Fruit fly (Drosophila melanogaster): ENCODE data around the gene Psf3.
A peak's percentile ranks its signal among the peaks of the same experiment; 100 is the strongest.

Gene Psf3

DNA sequence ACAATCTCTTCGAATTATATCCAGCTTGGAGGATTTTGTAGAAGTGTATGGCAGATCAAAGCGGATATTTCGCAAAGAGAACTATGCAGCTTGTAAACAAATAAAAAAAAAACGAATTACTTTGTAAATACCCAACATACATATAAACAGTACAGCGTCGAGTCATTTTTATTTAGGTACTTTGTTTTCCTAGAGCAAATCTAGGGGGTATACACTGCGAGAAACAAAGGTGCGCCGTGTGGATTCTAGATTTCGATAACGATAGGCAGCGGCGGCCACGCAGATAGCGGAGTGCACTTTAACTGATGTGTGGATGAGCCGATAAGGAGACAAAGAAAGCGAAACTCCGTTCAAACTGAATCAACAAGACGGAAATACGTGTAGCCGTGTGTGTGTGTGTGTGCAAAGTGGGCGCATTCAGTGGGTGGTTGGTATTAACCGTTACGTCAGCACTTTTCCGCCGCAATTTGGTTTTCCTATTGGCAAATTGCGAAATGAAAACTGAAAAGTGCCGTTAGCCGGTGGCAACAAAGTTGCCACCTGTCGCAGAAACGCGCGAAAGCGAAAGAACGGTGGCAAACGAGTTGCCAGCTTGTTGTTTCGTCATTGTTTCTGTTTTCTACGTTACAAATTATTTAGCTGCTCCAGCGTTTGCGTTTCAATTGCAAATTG lies 21.0 kb downstream of the Psf3 start (continued):
- TF ChIP-seq CG10631 (GFP tag; optimal IDR thresholded peaks at IDR 0.05) (no peak), CG32006 (GFP tag; optimal IDR thresholded peaks at IDR 0.05) (no peak), Lpt (GFP tag; optimal IDR thresholded peaks at IDR 0.05) (no peak), eg (GFP tag; IDR thresholded peaks at IDR 0.05) (no peak), dac (GFP tag; optimal IDR thresholded peaks at IDR 0.05) (no peak), CG16779 (tag; optimal IDR thresholded peaks at IDR 0.05) (no peak), achi (GFP tag; optimal IDR thresholded peaks at IDR 0.05) (no peak)

dm6 chrX:10362557-10363366 lies 22.9 kb downstream of the Psf3 start:
- TF ChIP-seq CG6163 (GFP tag; IDR thresholded peaks at IDR 0.05): 0 out of 3 replicates have a peak, but pooled peaks have one; percentile 39
- peak; percentile 48; the same call in 1 of the 3 replicates for TF ChIP-seq eg (GFP tag; IDR thresholded peaks at IDR 0.05)
- peak; percentile 26 for TF ChIP-seq Sox14 (GFP tag; optimal IDR thresholded peaks at IDR 0.05)
- TF ChIP-seq CG15336 (GFP tag; IDR thresholded peaks at IDR 0.05): 0 out of 2 replicates have a peak, but pooled peaks have one; percentile 35
- no peak for TF ChIP-seq fkh (GFP tag; optimal IDR thresholded peaks at IDR 0.05)
- peak; percentile 1 for TF ChIP-seq CG7368 (GFP tag; optimal IDR thresholded peaks at IDR 0.05)
- peak; percentile 67 for TF ChIP-seq esn (GFP tag; optimal IDR thresholded peaks at IDR 0.05)
- TF ChIP-seq achi (GFP tag; optimal IDR thresholded peaks at IDR 0.05): peak; percentile 32
- TF ChIP-seq Eip78C (GFP tag): peak; percentile 84
- TF ChIP-seq OdsH (GFP tag; optimal IDR thresholded peaks at IDR 0.05): peak; percentile 28
- peak; percentile 61 for TF ChIP-seq CG32006 (GFP tag; optimal IDR thresholded peaks at IDR 0.05)
- no peak for TF ChIP-seq dac (GFP tag; optimal IDR thresholded peaks at IDR 0.05)
- no peak for TF ChIP-seq Eip93F (GFP tag; optimal IDR thresholded peaks at IDR 0.05)
- TF ChIP-seq Hr39 (GFP tag; optimal IDR thresholded peaks at IDR 0.05): peak; percentile 59
- peak; percentile 35 for TF ChIP-seq lz (GFP tag; optimal IDR thresholded peaks at IDR 0.05)
- peak; percentile 4 for TF ChIP-seq CG6276 (GFP tag; optimal IDR thresholded peaks at IDR 0.05)
- no peak for TF ChIP-seq Ets96B (tag; optimal IDR thresholded peaks at IDR 0.05)
- no peak for TF ChIP-seq vri (GFP tag; optimal IDR thresholded peaks at IDR 0.05)
- peak; percentile 37 for TF ChIP-seq acj6 (GFP tag; optimal IDR thresholded peaks at IDR 0.05)
- peak; percentile 47 for TF ChIP-seq Smox (GFP tag; optimal IDR thresholded peaks at IDR 0.05)
- peak; percentile 3 for TF ChIP-seq CG8632 (GFP tag; optimal IDR thresholded peaks at IDR 0.05)
- TF ChIP-seq Eip75B (GFP tag; optimal IDR thresholded peaks at IDR 0.05): peak; percentile 28
- no peak for TF ChIP-seq CG6854 (GFP tag; optimal IDR thresholded peaks at IDR 0.05)
- TF ChIP-seq Sox102F (GFP tag; optimal IDR thresholded peaks at IDR 0.05): no peak
- no peak for TF ChIP-seq CG6792 (GFP tag; optimal IDR thresholded peaks at IDR 0.05)
- TF ChIP-seq Sox15 (GFP tag; optimal IDR thresholded peaks at IDR 0.05): no peak
- peak; percentile 57 for TF ChIP-seq Met (GFP tag; optimal IDR thresholded peaks at IDR 0.05)
- peak; percentile 16 for TF ChIP-seq CG10669 (GFP tag; optimal IDR thresholded peaks at IDR 0.05)
- peak; percentile 19 for TF ChIP-seq CG10631 (GFP tag; optimal IDR thresholded peaks at IDR 0.05)
- peak; percentile 23 for TF ChIP-seq CG34406 (GFP tag; optimal IDR thresholded peaks at IDR 0.05)
- TF ChIP-seq CG3919 (GFP tag; optimal IDR thresholded peaks at IDR 0.05): peak; percentile 35
- TF ChIP-seq fd85E (GFP tag; optimal IDR thresholded peaks at IDR 0.05): no peak
- TF ChIP-seq svp (GFP tag): peak; percentile 77
- no peak for TF ChIP-seq CG6808 (GFP tag; optimal IDR thresholded peaks at IDR 0.05)
- TF ChIP-seq cyc (GFP tag; optimal IDR thresholded peaks at IDR 0.05): peak; percentile 22
- TF ChIP-seq Lpt (GFP tag; optimal IDR thresholded peaks at IDR 0.05): no peak
- peak; percentile 31 for TF ChIP-seq topi (GFP tag; optimal IDR thresholded peaks at IDR 0.05)
- peak; percentile 38 for TF ChIP-seq CG31627 (GFP tag; optimal IDR thresholded peaks at IDR 0.05)
- TF ChIP-seq pdm3 (GFP tag; optimal IDR thresholded peaks at IDR 0.05): peak; percentile 47
- peak; percentile 27 for TF ChIP-seq Hr4 (GFP tag; optimal IDR thresholded peaks at IDR 0.05)
- TF ChIP-seq net (GFP tag; optimal IDR thresholded peaks at IDR 0.05): no peak
- TF ChIP-seq CG3032 (tag; optimal IDR thresholded peaks at IDR 0.05): no peak
- peak; percentile 4 for TF ChIP-seq CG8319 (GFP tag; optimal IDR thresholded peaks at IDR 0.05)
- no peak for TF ChIP-seq fd59A (GFP tag; optimal IDR thresholded peaks at IDR 0.05)
- no peak for TF ChIP-seq CG1621 (tag; optimal IDR thresholded peaks at IDR 0.05)
